Worm (Caenorhabditis elegans) whole organism, early embryonic: ENCODE data around the gene ccch-3.

Source experiments
- F13C5.2 ChIP-seq: sonication (generic microtip); optimal IDR thresholded peaks from 2 replicates; lab custom pipeline; 2017; ENCODE audit warnings: mild to moderate bottlenecking, missing genetic modification characterization, inconsistent platforms, missing compliant biosample characterization
- aly-1 ChIP-seq: sonication (generic microtip); optimal IDR thresholded peaks from 2 replicates; lab custom pipeline; 2016; ENCODE audit warnings: missing genetic modification characterization, missing compliant biosample characterization
- ama-1 ChIP-seq: fragments of 150-350 bp; optimal IDR thresholded peaks from 2 replicates; lab custom pipeline; 2014
- ets-7 ChIP-seq: sonication (generic microtip); optimal IDR thresholded peaks from 2 replicates; lab custom pipeline; 2016; ENCODE audit warnings: missing genotype, missing genetic modification characterization, missing compliant biosample characterization
- flt-1 ChIP-seq: fragments of 200-800 bp; sonication (Bioruptor generic); IDR thresholded peaks from 2 replicates; pipeline ENCODE4 v1.3.6; 2022; ENCODE audit warnings: missing genetic modification characterization, missing compliant biosample characterization
- hmbx-1 ChIP-seq: sonication (generic microtip); optimal IDR thresholded peaks from 2 replicates; lab custom pipeline; 2016; ENCODE audit warnings: mild to moderate bottlenecking, missing genetic modification characterization, missing compliant biosample characterization
- hmg-4 ChIP-seq: fragments of 200-800 bp; sonication (Bioruptor generic); optimal IDR thresholded peaks from 2 replicates; lab custom pipeline; 2018; ENCODE audit warnings: mild to moderate bottlenecking, missing genetic modification characterization, missing compliant biosample characterization
- hnd-1 ChIP-seq: sonication (generic microtip); optimal IDR thresholded peaks from 2 replicates; lab custom pipeline; 2016; ENCODE audit warnings: missing genetic modification characterization, missing compliant biosample characterization
- pes-1 ChIP-seq: fragments of 200-800 bp; sonication (Bioruptor generic); IDR thresholded peaks from 2 replicates; pipeline ENCODE4 v1.3.6; 2022; ENCODE audit warnings: missing genetic modification reagents, missing genetic modification characterization, missing compliant biosample characterization
- scrt-1 ChIP-seq: fragments of 200-800 bp; sonication (Bioruptor generic); IDR thresholded peaks from 2 replicates; pipeline ENCODE4 v1.3.6; 2022; ENCODE audit warnings: missing genetic modification characterization, missing compliant biosample characterization
- tbx-37 ChIP-seq: fragments of 200-800 bp; sonication (Bioruptor generic); conservative IDR thresholded peaks from 2 replicates; pipeline ENCODE4 v1.3.6; 2022; ENCODE audit warnings: missing genetic modification reagents, missing genetic modification characterization, missing compliant biosample characterization
- tra-4 ChIP-seq: sonication (generic microtip); optimal IDR thresholded peaks from 2 replicates; lab custom pipeline; 2017; ENCODE audit warnings: missing genetic modification characterization, missing compliant biosample characterization

DNA sequence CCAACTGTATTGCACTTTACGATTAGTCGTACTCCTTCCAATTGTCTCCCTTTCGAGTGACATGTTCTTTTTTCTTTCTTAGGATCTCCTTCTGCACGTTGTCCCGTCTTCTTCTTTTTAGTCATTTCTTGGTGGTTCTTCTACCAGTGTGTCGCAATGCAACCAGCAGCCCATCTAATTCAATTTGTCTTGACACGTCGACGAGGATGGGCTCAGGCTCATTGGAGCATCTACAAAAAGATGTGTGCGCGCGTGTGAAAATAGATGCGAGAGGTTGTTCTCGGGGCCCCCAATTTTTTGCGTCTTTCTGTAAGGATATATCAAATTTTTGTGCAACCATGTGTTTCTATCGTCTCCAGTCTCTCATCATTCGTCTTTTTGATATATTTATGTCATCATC lies 42.1 kb upstream of the ccch-3 start:
- TF ChIP-seq hmbx-1 (tag; lab: Kevin White, UChicago) (no peak), pes-1 (GFP tag; lab: Robert Waterston, UW) (no peak), ama-1 (lab: Kevin White, UChicago) (no peak), aly-1 (no peak), ets-7 (no peak), tra-4 (tag; lab: Kevin White, UChicago) (no peak), scrt-1 (GFP tag; lab: Robert Waterston, UW) (no peak), hnd-1 (tag; lab: Kevin White, UChicago) (no peak), hmg-4 (GFP tag; lab: Kevin White, UChicago) (no peak), tbx-37 (no peak), F13C5.2 (tag; lab: Kevin White, UChicago) (no peak), flt-1 (GFP tag; lab: Robert Waterston, UW) (no peak)
